Worm (Caenorhabditis elegans) whole organism, L2 larva: Measurements from ENCODE around the gene kin-4.
"Not testable (repeated sequence)": the region's sequence is repeated elsewhere in the genome, so short reads cannot be mapped to it uniquely, and the experiment has no call there.

Source experiments
- C34F6.9 ChIP-seq: fragments of 150-350 bp; optimal IDR thresholded peaks from 2 replicates; lab custom pipeline; 2014; ENCODE audit warnings: missing biosample characterization, missing genetic modification characterization
- F13H6.1 ChIP-seq: sonication (generic microtip); optimal IDR thresholded peaks from 2 replicates; lab custom pipeline; 2016; ENCODE audit warnings: missing genetic modification characterization, missing compliant biosample characterization
- R02D3.7 ChIP-seq: fragments of 150-350 bp; optimal IDR thresholded peaks from 2 replicates; lab custom pipeline; 2014; ENCODE audit warnings: missing biosample characterization, missing genetic modification characterization
- ZK546.5 ChIP-seq: sonication (generic microtip); optimal IDR thresholded peaks from 2 replicates; lab custom pipeline; 2017; ENCODE audit warnings: missing biosample characterization, missing genetic modification characterization
- alr-1 ChIP-seq: fragments of 150-350 bp; optimal IDR thresholded peaks from 2 replicates; lab custom pipeline; 2014; ENCODE audit warnings: missing biosample characterization, missing genetic modification characterization
- aly-2 ChIP-seq: fragments of 150-350 bp; optimal IDR thresholded peaks from 2 replicates; lab custom pipeline; 2014; ENCODE audit warnings: missing biosample characterization, missing genetic modification characterization
- ama-1 ChIP-seq: fragments of 150-350 bp; optimal IDR thresholded peaks from 2 replicates; lab custom pipeline; 2018; ENCODE audit warnings: inconsistent platforms
- blmp-1 ChIP-seq: sonication (generic microtip); optimal IDR thresholded peaks from 2 replicates; lab custom pipeline; 2017; ENCODE audit warnings: missing genetic modification characterization, mild to moderate bottlenecking, missing compliant biosample characterization, antibody characterized with exemption, moderate library complexity; ENCODE audit not compliant: insufficient read depth
- ceh-16 ChIP-seq: fragments of 150-350 bp; optimal IDR thresholded peaks from 2 replicates; lab custom pipeline; 2014; ENCODE audit warnings: missing biosample characterization, missing genetic modification characterization
- ceh-82 ChIP-seq: fragments of 150-350 bp; optimal IDR thresholded peaks from 2 replicates; lab custom pipeline; 2014; ENCODE audit warnings: missing biosample characterization, missing genetic modification characterization
- crh-2 ChIP-seq: sonication (generic microtip); optimal IDR thresholded peaks from 2 replicates; lab custom pipeline; 2017; ENCODE audit warnings: missing biosample characterization, missing genetic modification characterization
- dmd-4 ChIP-seq: sonication (generic microtip); optimal IDR thresholded peaks from 2 replicates; lab custom pipeline; 2017; ENCODE audit warnings: missing biosample characterization, missing genetic modification characterization
- egl-27 ChIP-seq: sonication (generic microtip); optimal IDR thresholded peaks from 3 replicates; lab custom pipeline; 2017; ENCODE audit warnings: missing biosample characterization, missing genetic modification reagents, missing genetic modification characterization
- elt-1 ChIP-seq: fragments of 150-350 bp; optimal IDR thresholded peaks from 2 replicates; lab custom pipeline; 2014; ENCODE audit warnings: missing biosample characterization, missing genetic modification characterization
- elt-3 ChIP-seq: sonication (generic microtip); optimal IDR thresholded peaks from 2 replicates; lab custom pipeline; 2017; ENCODE audit warnings: missing biosample characterization, missing genetic modification characterization
- fos-1 ChIP-seq: fragments of 150-350 bp; optimal IDR thresholded peaks from 2 replicates; lab custom pipeline; 2014; ENCODE audit warnings: missing biosample characterization, missing genetic modification characterization
- lin-11 ChIP-seq: fragments of 150-350 bp; sonication (generic microtip); optimal IDR thresholded peaks from 2 replicates; lab custom pipeline; 2014; ENCODE audit warnings: missing biosample characterization, missing genetic modification characterization, inconsistent platforms, mixed read lengths
- lin-13 ChIP-seq: fragments of 150-350 bp; optimal IDR thresholded peaks from 2 replicates; lab custom pipeline; 2014; ENCODE audit warnings: missing biosample characterization, missing genetic modification reagents, missing genetic modification characterization
- lin-39 ChIP-seq: fragments of 150-350 bp; optimal IDR thresholded peaks from 2 replicates; lab custom pipeline; 2014; ENCODE audit warnings: missing biosample characterization, missing genetic modification reagents, missing genetic modification characterization
- lsy-2 ChIP-seq, 2 experiments: fragments of 150-350 bp in 1 of 2; sonication (generic microtip) in 1 of 2; optimal IDR thresholded peaks; 2 replicates each; lab custom pipeline; 2014 to 2017; ENCODE audit warnings: missing biosample characterization in 2 of 2, missing genetic modification characterization in 2 of 2
- mab-5 ChIP-seq: fragments of 150-350 bp; optimal IDR thresholded peaks from 2 replicates; lab custom pipeline; 2014; ENCODE audit warnings: missing biosample characterization, missing genetic modification characterization
- mbf-1 ChIP-seq: sonication (generic microtip); optimal IDR thresholded peaks from 2 replicates; lab custom pipeline; 2017; ENCODE audit warnings: missing biosample characterization, missing genetic modification characterization
- mdl-1 ChIP-seq, 2 experiments: fragments of 150-350 bp in 1 of 2; sonication (generic microtip) in 1 of 2; optimal IDR thresholded peaks; 2 replicates each; lab custom pipeline; 2017; ENCODE audit warnings: missing biosample characterization in 2 of 2, missing genetic modification characterization in 2 of 2
- nhr-10 ChIP-seq: sonication (generic microtip); optimal IDR thresholded peaks from 2 replicates; lab custom pipeline; 2017; ENCODE audit warnings: missing biosample characterization, missing genetic modification characterization
- nhr-11 ChIP-seq: fragments of 150-350 bp; optimal IDR thresholded peaks from 2 replicates; lab custom pipeline; 2014; ENCODE audit warnings: missing biosample characterization, missing genetic modification characterization
- nhr-12 ChIP-seq: fragments of 150-350 bp; optimal IDR thresholded peaks from 2 replicates; lab custom pipeline; 2014; ENCODE audit warnings: missing biosample characterization, missing genetic modification characterization
- nhr-23 ChIP-seq: fragments of 150-350 bp; optimal IDR thresholded peaks from 2 replicates; lab custom pipeline; 2014; ENCODE audit warnings: missing biosample characterization, missing genetic modification reagents, missing genetic modification characterization
- nhr-237 ChIP-seq: fragments of 150-350 bp; optimal IDR thresholded peaks from 2 replicates; lab custom pipeline; 2014; ENCODE audit warnings: missing biosample characterization, missing genetic modification characterization
- nhr-25 ChIP-seq: fragments of 150-350 bp; sonication (generic microtip); optimal IDR thresholded peaks from 3 replicates; lab custom pipeline; 2014; ENCODE audit warnings: missing biosample characterization, missing genetic modification characterization
- nhr-77 ChIP-seq: fragments of 150-350 bp; optimal IDR thresholded peaks from 2 replicates; lab custom pipeline; 2014; ENCODE audit warnings: missing biosample characterization, missing genetic modification characterization
- sem-4 ChIP-seq: fragments of 150-350 bp; optimal IDR thresholded peaks from 2 replicates; lab custom pipeline; 2014; ENCODE audit warnings: missing biosample characterization, missing genetic modification reagents, missing genetic modification characterization
- skn-1 ChIP-seq: sonication (generic microtip); optimal IDR thresholded peaks from 2 replicates; lab custom pipeline; 2017; ENCODE audit warnings: missing biosample characterization, missing genetic modification characterization
- sma-3 ChIP-seq: sonication (generic microtip); optimal IDR thresholded peaks from 2 replicates; lab custom pipeline; 2016; ENCODE audit warnings: missing genetic modification reagents, missing genetic modification characterization, missing compliant biosample characterization
- sma-9 ChIP-seq, 2 experiments: fragments of 150-350 bp in 1 of 2; sonication (generic microtip) in 1 of 2; optimal IDR thresholded peaks; 2 replicates each; lab custom pipeline; 2014 to 2016; ENCODE audit warnings: missing genetic modification characterization in 2 of 2, mild to moderate bottlenecking in 1 of 2, missing biosample characterization in 1 of 2, missing compliant biosample characterization in 1 of 2, missing genetic modification reagents in 1 of 2, moderate library complexity in 1 of 2
- unc-39 ChIP-seq: fragments of 150-350 bp; optimal IDR thresholded peaks from 2 replicates; lab custom pipeline; 2014; ENCODE audit warnings: missing biosample characterization, missing genetic modification characterization
- zag-1 ChIP-seq: fragments of 150-350 bp; optimal IDR thresholded peaks from 2 replicates; lab custom pipeline; 2014; ENCODE audit warnings: missing biosample characterization, missing genetic modification characterization
- ztf-1 ChIP-seq: fragments of 200-800 bp; sonication (Bioruptor generic); conservative IDR thresholded peaks from 2 replicates; pipeline ENCODE4 v1.3.6; 2022; ENCODE audit warnings: missing genetic modification characterization, missing compliant biosample characterization
- ztf-11 ChIP-seq: sonication (generic microtip); optimal IDR thresholded peaks from 2 replicates; lab custom pipeline; 2017; ENCODE audit warnings: missing biosample characterization, missing genetic modification characterization
- ztf-4 ChIP-seq: fragments of 150-350 bp; optimal IDR thresholded peaks from 2 replicates; lab custom pipeline; 2014; ENCODE audit warnings: missing biosample characterization, missing genetic modification characterization

The kin-4 gene

ce11 chrIV:11398267-11398825, 27.2 kb upstream of the kin-4 start, which contains the start of gene dsl-6:
Gene dsl-6, minus strand, starts transcription at chrIV:11398317.
- TF ChIP-seq elt-1 (tag; lab: Kevin White, UChicago); crh-2; ZK546.5 (tag; lab: Kevin White, UChicago): not testable (repeated sequence)
- TF ChIP-seq, all 48 proteins: peak for 0; not testable (repeated sequence) for 48

ce11 chrIV:11401482-11401881, 24.1 kb upstream of the kin-4 start:
- TF ChIP-seq egl-27 (tag; lab: Kevin White, UChicago) (no peak), sem-4 (tag; lab: Kevin White, UChicago) (no peak), ceh-16 (tag; lab: Kevin White, UChicago) (no peak), lin-13 (GFP tag; lab: Kevin White, UChicago) (no peak), nhr-10 (tag; lab: Kevin White, UChicago) (no peak)
- TF ChIP-seq, all 48 proteins: peak for 0

ce11 chrIV:11403288-11403991, 22.1 kb upstream of the kin-4 start, which contains the start of the genes memi-3 and cyp-31A2:
Gene memi-3, minus strand, starts transcription at chrIV:11403338.
Gene cyp-31A2, plus strand, starts transcription at chrIV:11403961.
- TF ChIP-seq R02D3.7 (no peak), mab-5 (tag; lab: Kevin White, UChicago) (no peak), lin-13 (GFP tag; lab: Kevin White, UChicago) (no peak), skn-1 (tag; lab: Kevin White, UChicago) (no peak), nhr-12 (no peak), lin-39 (tag; lab: Kevin White, UChicago) (no peak), zag-1 (tag; lab: Kevin White, UChicago) (no peak), nhr-25 (no peak), crh-2 (no peak), dmd-4 (tag; lab: Kevin White, UChicago) (no peak), lin-11 (tag; lab: Kevin White, UChicago) (no peak), F13H6.1 (tag; lab: Kevin White, UChicago) (no peak), nhr-23 (tag; lab: Kevin White, UChicago) (no peak), egl-27 (tag; lab: Kevin White, UChicago) (no peak), nhr-77 (tag; lab: Kevin White, UChicago) (no peak), ztf-4 (tag; lab: Kevin White, UChicago) (no peak), sma-9 (GFP tag; optimal IDR thresholded peaks at IDR 0.05; lab: Kevin White, UChicago) (no peak), sma-9 (tag; optimal IDR thresholded peaks at IDR 0.05; lab: Kevin White, UChicago) (no peak), ztf-11 (tag; lab: Kevin White, UChicago) (no peak)

- TF ChIP-seq ceh-16 (tag; lab: Kevin White, UChicago): peak; percentile 14
Observed at ce11 chrIV:11406744-11407690, 18.5 kb upstream of the kin-4 start, which contains the start of the genes his-63 and his-64. Gene his-63, minus strand, starts transcription at chrIV:11406861. Gene his-64, plus strand, starts transcription at chrIV:11407116.

ce11 chrIV:11410084-11410483, 15.5 kb upstream of the kin-4 start, which contains the start of gene gfat-2:
Gene gfat-2, plus strand, starts transcription at chrIV:11410228.
- no peak for TF ChIP-seq C34F6.9 (tag; lab: Kevin White, UChicago)
- no peak for TF ChIP-seq nhr-11 (tag; lab: Kevin White, UChicago)
- no peak for TF ChIP-seq egl-27 (tag; lab: Kevin White, UChicago)
- TF ChIP-seq unc-39 (tag; lab: Kevin White, UChicago): no peak

- TF ChIP-seq elt-3 (no peak), ceh-82 (no peak), ztf-4 (tag; lab: Kevin White, UChicago) (no peak), mdl-1 (tag; optimal IDR thresholded peaks at IDR 0.05; lab: Kevin White, UChicago) (no peak), ztf-11 (tag; lab: Kevin White, UChicago) (no peak), egl-27 (tag; lab: Kevin White, UChicago) (no peak), lsy-2 (tag; optimal IDR thresholded peaks at IDR 0.05; lab: Kevin White, UChicago) (no peak), alr-1 (tag; lab: Kevin White, UChicago) (no peak), nhr-237 (tag; lab: Kevin White, UChicago) (no peak), blmp-1 (tag; lab: Kevin White, UChicago) (no peak), mbf-1 (tag; lab: Kevin White, UChicago) (no peak), nhr-77 (tag; lab: Kevin White, UChicago) (no peak), ama-1 (lab: Kevin White, UChicago) (no peak), fos-1 (tag; lab: Kevin White, UChicago) (no peak), aly-2 (tag; lab: Kevin White, UChicago) (no peak), sma-3 (GFP tag; lab: Kevin White, UChicago) (no peak), ztf-1 (GFP tag; lab: Robert Waterston, UW) (no peak)
Observed at ce11 chrIV:11414920-11415319, 10.6 kb upstream of the kin-4 start, which contains the start of gene F22B3.10. Gene F22B3.10, minus strand, starts transcription at chrIV:11415020.
